Worm (Caenorhabditis elegans): Measurements from ENCODE around the gene T14B4.9.

T14B4.9 gene

DNA sequence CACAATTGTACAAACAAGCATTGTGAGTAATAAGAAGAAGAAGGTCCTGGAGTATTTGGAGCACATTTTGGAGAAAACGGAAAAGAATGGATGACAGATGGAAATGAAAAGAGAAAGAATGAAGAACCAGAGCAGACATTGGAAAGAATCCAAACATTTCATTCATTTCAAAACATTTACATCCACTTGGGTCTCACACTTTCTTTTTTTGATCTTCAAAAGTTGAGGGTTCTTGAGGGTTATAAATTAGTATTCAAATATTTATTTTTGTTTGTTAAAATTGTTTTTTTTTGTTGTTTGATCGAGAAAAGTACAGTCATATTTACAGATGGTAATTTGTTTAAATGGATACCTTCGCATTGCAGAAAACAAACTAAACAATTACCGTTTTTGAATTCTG is at the start of gene T14B4.9:
Gene T14B4.9, minus strand, starts transcription at position 101 of the 400 bp plus-strand sequence.
- TF ChIP-seq elt-2 (tag; optimal IDR thresholded peaks at IDR 0.05) = no peak
- no peak for TF ChIP-seq C38D4.7 (GFP tag; optimal IDR thresholded peaks at IDR 0.05)
- no peak for TF ChIP-seq pha-2 (tag; optimal IDR thresholded peaks at IDR 0.05)
- TF ChIP-seq unc-55 (GFP tag; optimal IDR thresholded peaks at IDR 0.05) = no peak
- no peak for TF ChIP-seq fkh-10 (GFP tag; optimal IDR thresholded peaks at IDR 0.05)
- TF ChIP-seq pat-9 (tag; optimal IDR thresholded peaks at IDR 0.05) = no peak
- TF ChIP-seq syd-9 (tag; optimal IDR thresholded peaks at IDR 0.05) = no peak
- no peak for TF ChIP-seq tbx-7 (tag; optimal IDR thresholded peaks at IDR 0.05)
- TF ChIP-seq lin-11 (tag; optimal IDR thresholded peaks at IDR 0.05) = no peak

DNA sequence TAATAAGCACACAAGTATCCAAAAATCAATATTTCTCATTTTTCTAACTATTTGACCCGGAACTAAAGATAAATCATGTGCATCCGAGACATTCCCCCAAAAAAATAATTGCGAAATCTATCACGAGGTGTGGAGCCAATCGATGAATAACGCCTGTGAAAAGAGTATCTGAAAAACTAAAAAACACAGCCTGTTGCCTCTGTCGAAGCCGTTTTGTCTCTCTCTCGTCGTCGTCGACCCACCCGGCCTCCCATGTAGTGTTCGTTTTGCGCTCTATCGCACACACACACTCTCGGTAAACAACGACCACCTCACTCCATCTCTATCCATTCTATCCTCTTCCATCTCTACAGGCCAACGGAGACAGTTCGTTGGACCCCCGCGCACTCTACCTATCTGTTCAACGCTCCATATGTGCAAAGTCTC is 49.1 kb upstream of the T14B4.9 start:
- TF ChIP-seq unc-55 (GFP tag; optimal IDR thresholded peaks at IDR 0.05) (no peak), ceh-2 (tag; optimal IDR thresholded peaks at IDR 0.05) (no peak), F13H6.1 (tag; optimal IDR thresholded peaks at IDR 0.05) (no peak), T23F11.4 (GFP tag; optimal IDR thresholded peaks at IDR 0.05) (no peak), syd-9 (tag; optimal IDR thresholded peaks at IDR 0.05) (no peak), ceh-34 (tag; optimal IDR thresholded peaks at IDR 0.05) (peak; percentile 36), hlh-6 (tag; optimal IDR thresholded peaks at IDR 0.05) (no peak), ceh-18 (tag; optimal IDR thresholded peaks at IDR 0.05) (no peak), dmd-4 (tag; optimal IDR thresholded peaks at IDR 0.05; ENCODE audit: borderline replicate concordance) (no peak), hlh-8 (tag; optimal IDR thresholded peaks at IDR 0.05) (no peak), ceh-30 (tag; optimal IDR thresholded peaks at IDR 0.05) (no peak), ztf-16 (tag; optimal IDR thresholded peaks at IDR 0.05) (no peak), madf-2 (tag; optimal IDR thresholded peaks at IDR 0.05) (peak; percentile 2), rnt-1 (tag; optimal IDR thresholded peaks at IDR 0.05) (no peak), pha-4 (tag; optimal IDR thresholded peaks at IDR 0.05) (no peak), ceh-19 (GFP tag; optimal IDR thresholded peaks at IDR 0.05) (no peak), tbx-2 (tag; optimal IDR thresholded peaks at IDR 0.05) (peak; percentile 32), unc-3 (GFP tag; conservative IDR thresholded peaks at IDR 0.05) (no peak), unc-3 (tag; optimal IDR thresholded peaks at IDR 0.05) (no peak), ceh-31 (tag; optimal IDR thresholded peaks at IDR 0.05) (peak; percentile 3), C38D4.7 (GFP tag; optimal IDR thresholded peaks at IDR 0.05) (peak; percentile 24), C08G9.2 (tag; optimal IDR thresholded peaks at IDR 0.05) (no peak), ama-1 (optimal IDR thresholded peaks at IDR 0.05) (no peak), ceh-48 (tag; optimal IDR thresholded peaks at IDR 0.05) (peak; percentile 29), ahr-1 (tag; optimal IDR thresholded peaks at IDR 0.05) (no peak), mec-3 (tag; optimal IDR thresholded peaks at IDR 0.05; ENCODE audit: borderline replicate concordance) (no peak), pros-1 (tag; optimal IDR thresholded peaks at IDR 0.05) (no peak), elt-2 (tag; optimal IDR thresholded peaks at IDR 0.05) (no peak)

DNA sequence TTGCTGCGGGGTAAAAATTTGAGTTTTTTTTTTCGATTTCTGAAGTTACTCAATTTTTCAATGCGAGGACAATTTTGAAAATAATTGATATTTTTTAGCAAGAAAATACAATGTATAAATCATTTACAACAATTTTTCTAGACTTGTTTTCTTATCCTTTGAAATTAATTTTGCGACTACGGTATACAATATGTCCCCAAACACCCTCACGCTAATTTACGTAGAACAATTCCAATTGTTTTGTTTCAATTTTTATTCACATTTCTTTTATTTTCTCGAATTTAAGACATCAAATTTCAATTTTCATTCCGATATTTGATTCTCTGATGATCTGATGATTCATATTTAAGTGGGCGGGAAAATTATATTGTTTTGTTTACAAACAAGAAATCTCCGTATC is 48.4 kb upstream of the T14B4.9 start:
- TF ChIP-seq K02D7.2 (tag; optimal IDR thresholded peaks at IDR 0.05) (no peak), F13H6.1 (tag; optimal IDR thresholded peaks at IDR 0.05) (no peak), fkh-10 (GFP tag; optimal IDR thresholded peaks at IDR 0.05) (no peak), ceh-2 (tag; optimal IDR thresholded peaks at IDR 0.05) (no peak), ceh-6 (GFP tag; optimal IDR thresholded peaks at IDR 0.05) (no peak), gmeb-2 (tag; optimal IDR thresholded peaks at IDR 0.05) (no peak), ceh-24 (tag; optimal IDR thresholded peaks at IDR 0.05) (no peak), unc-55 (GFP tag; optimal IDR thresholded peaks at IDR 0.05) (no peak), pax-1 (tag; optimal IDR thresholded peaks at IDR 0.05) (no peak), fax-1 (tag; optimal IDR thresholded peaks at IDR 0.05) (no peak), tbx-7 (tag; optimal IDR thresholded peaks at IDR 0.05) (no peak), ceh-34 (tag; optimal IDR thresholded peaks at IDR 0.05) (no peak), hlh-15 (tag; optimal IDR thresholded peaks at IDR 0.05) (no peak), C08G9.2 (tag; optimal IDR thresholded peaks at IDR 0.05) (no peak), pqm-1 (tag; optimal IDR thresholded peaks at IDR 0.05) (no peak), unc-3 (GFP tag; conservative IDR thresholded peaks at IDR 0.05) (no peak), unc-3 (tag; optimal IDR thresholded peaks at IDR 0.05) (no peak), C38D4.7 (GFP tag; optimal IDR thresholded peaks at IDR 0.05) (no peak)
